Worm (Caenorhabditis elegans) whole organism, midembryonic: Measurements from ENCODE around the gene F02E8.4.

Experiments used
- T22C8.4 ChIP-seq: fragments of 200-800 bp; sonication (Bioruptor generic); IDR thresholded peaks from 2 replicates; pipeline ENCODE4 v1.3.6; 2022; ENCODE audit warnings: missing genetic modification characterization, missing compliant biosample characterization
- cog-1 ChIP-seq: sonication (generic microtip); optimal IDR thresholded peaks from 2 replicates; lab custom pipeline; 2016; ENCODE audit warnings: missing genetic modification characterization, missing compliant biosample characterization
- flt-1 ChIP-seq: fragments of 200-800 bp; sonication (Bioruptor generic); IDR thresholded peaks from 2 replicates; pipeline ENCODE4 v1.3.6; 2022; ENCODE audit warnings: missing genetic modification characterization, missing compliant biosample characterization
- klf-2 ChIP-seq: fragments of 200-800 bp; sonication (Bioruptor generic); conservative IDR thresholded peaks from 2 replicates; pipeline ENCODE4 v1.3.6; 2022; ENCODE audit warnings: missing genetic modification reagents, missing genetic modification characterization, missing compliant biosample characterization
- med-1 ChIP-seq: sonication (generic microtip); optimal IDR thresholded peaks from 2 replicates; lab custom pipeline; 2017; ENCODE audit warnings: missing genetic modification characterization, mild to moderate bottlenecking, missing compliant biosample characterization, antibody characterized with exemption, missing genetic modification reagents; ENCODE audit not compliant: insufficient read depth
- ref-1 ChIP-seq: fragments of 200-800 bp; sonication (Bioruptor generic); conservative IDR thresholded peaks from 2 replicates; pipeline ENCODE4 v1.3.6; 2022; ENCODE audit warnings: missing genetic modification reagents, missing genetic modification characterization, missing compliant biosample characterization
- tab-1 ChIP-seq: fragments of 200-800 bp; sonication (Bioruptor generic); IDR thresholded peaks from 2 replicates; pipeline ENCODE4 v1.3.6; 2022; ENCODE audit warnings: missing genetic modification characterization, missing compliant biosample characterization
- ztf-23 ChIP-seq: fragments of 200-800 bp; sonication (Bioruptor generic); IDR thresholded peaks from 2 replicates; pipeline ENCODE4 v1.3.6; 2022; ENCODE audit warnings: missing genetic modification reagents, missing genetic modification characterization, missing compliant biosample characterization
- ztf-29 ChIP-seq: fragments of 200-800 bp; sonication (Bioruptor generic); IDR thresholded peaks from 2 replicates; pipeline ENCODE4 v1.3.6; 2022; ENCODE audit warnings: missing genetic modification reagents, missing genetic modification characterization, missing compliant biosample characterization

F02E8.4 gene

ce11 chrX:4498078-4498477 is 44.2 kb downstream of the F02E8.4 start:
- TF ChIP-seq klf-2 (no peak), med-1 (no peak), T22C8.4 (GFP tag; lab: Robert Waterston, UW) (no peak), ztf-23 (GFP tag; lab: Robert Waterston, UW) (no peak), ref-1 (GFP tag; lab: Robert Waterston, UW) (no peak), flt-1 (GFP tag; lab: Robert Waterston, UW) (no peak), tab-1 (GFP tag; lab: Robert Waterston, UW) (no peak), ztf-29 (GFP tag; lab: Robert Waterston, UW) (no peak), cog-1 (no peak)

DNA sequence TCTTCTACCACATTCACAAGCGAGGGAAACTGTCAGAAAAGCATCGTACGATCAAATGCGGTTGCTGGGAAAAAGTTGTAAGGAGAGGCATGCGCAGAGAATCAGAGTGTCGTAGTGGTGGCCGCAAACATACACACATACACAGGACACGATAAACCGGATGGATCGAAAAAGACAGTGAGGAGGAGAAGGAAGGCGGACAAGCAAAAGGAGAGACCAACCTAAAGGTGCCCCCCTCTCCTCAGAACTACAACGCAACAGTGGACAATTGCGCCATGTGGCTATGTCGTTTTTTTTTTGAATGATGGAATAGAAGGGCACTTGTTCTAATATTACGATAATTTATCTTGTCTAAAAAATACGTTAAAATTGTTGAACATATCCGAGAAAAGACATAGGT is 44.6 kb downstream of the F02E8.4 start:
- TF ChIP-seq flt-1 (GFP tag; lab: Robert Waterston, UW) (no peak), cog-1 (no peak), tab-1 (GFP tag; lab: Robert Waterston, UW) (no peak), ref-1 (GFP tag; lab: Robert Waterston, UW) (no peak), ztf-29 (GFP tag; lab: Robert Waterston, UW) (no peak), klf-2 (no peak), ztf-23 (GFP tag; lab: Robert Waterston, UW) (no peak), med-1 (no peak), T22C8.4 (GFP tag; lab: Robert Waterston, UW) (no peak)

DNA sequence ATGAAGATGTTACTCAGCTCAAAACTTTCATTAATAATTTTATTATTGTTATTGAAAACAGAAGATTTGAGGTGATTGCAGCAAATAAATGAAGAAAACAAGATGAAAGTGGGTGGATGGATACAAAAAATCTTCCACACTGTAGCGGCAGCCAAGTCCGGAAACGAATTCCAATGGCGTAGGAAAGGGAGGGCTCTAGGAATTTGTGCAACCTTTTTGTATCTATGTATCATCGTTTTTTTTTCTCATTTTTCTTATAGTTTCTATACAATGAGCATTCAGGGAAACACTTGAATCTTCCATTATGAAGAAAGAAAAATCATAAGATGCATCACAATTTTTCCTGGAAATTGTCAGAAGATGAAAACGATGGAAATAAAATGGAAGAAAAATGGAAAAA is 46.6 kb downstream of the F02E8.4 start:
- TF ChIP-seq tab-1 (GFP tag; lab: Robert Waterston, UW) (no peak), flt-1 (GFP tag; lab: Robert Waterston, UW) (no peak), ref-1 (GFP tag; lab: Robert Waterston, UW) (no peak), ztf-29 (GFP tag; lab: Robert Waterston, UW) (no peak), T22C8.4 (GFP tag; lab: Robert Waterston, UW) (no peak), ztf-23 (GFP tag; lab: Robert Waterston, UW) (no peak), cog-1 (no peak), med-1 (no peak), klf-2 (no peak)

ce11 chrX:4502039-4502438 is 48.1 kb downstream of the F02E8.4 start:
- TF ChIP-seq ztf-23 (GFP tag; lab: Robert Waterston, UW) (no peak), klf-2 (no peak), flt-1 (GFP tag; lab: Robert Waterston, UW) (no peak), cog-1 (no peak), tab-1 (GFP tag; lab: Robert Waterston, UW) (no peak), med-1 (no peak), ztf-29 (GFP tag; lab: Robert Waterston, UW) (no peak), ref-1 (GFP tag; lab: Robert Waterston, UW) (no peak), T22C8.4 (GFP tag; lab: Robert Waterston, UW) (no peak)

DNA sequence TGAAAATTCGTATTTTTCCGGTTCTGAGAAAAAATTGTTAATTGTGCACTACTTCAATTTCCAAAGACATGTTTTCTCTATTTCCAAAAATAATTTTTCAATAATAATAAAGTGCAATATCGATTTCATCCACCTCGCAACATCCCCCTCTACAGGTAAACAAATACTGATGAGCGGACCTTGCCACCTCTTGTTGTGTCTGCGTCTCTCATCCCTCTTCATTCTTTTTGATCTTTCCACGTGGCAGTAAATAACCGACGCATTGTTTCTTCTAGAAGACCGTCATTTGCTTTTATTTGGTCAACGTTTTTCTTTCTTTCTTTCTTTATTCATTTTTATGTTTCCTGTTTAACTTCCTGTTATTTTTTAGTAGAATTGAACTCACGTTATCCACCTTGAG is 49.3 kb downstream of the F02E8.4 start:
- TF ChIP-seq cog-1, result no peak
- no peak for TF ChIP-seq T22C8.4 (GFP tag; lab: Robert Waterston, UW)
- TF ChIP-seq ztf-29 (GFP tag; lab: Robert Waterston, UW), result no peak
- TF ChIP-seq ztf-23 (GFP tag; lab: Robert Waterston, UW), result no peak
- TF ChIP-seq flt-1 (GFP tag; lab: Robert Waterston, UW), result no peak
- TF ChIP-seq med-1, result no peak
- no peak for TF ChIP-seq ref-1 (GFP tag; lab: Robert Waterston, UW)
- TF ChIP-seq klf-2, result no peak
- TF ChIP-seq tab-1 (GFP tag; lab: Robert Waterston, UW), result no peak

DNA sequence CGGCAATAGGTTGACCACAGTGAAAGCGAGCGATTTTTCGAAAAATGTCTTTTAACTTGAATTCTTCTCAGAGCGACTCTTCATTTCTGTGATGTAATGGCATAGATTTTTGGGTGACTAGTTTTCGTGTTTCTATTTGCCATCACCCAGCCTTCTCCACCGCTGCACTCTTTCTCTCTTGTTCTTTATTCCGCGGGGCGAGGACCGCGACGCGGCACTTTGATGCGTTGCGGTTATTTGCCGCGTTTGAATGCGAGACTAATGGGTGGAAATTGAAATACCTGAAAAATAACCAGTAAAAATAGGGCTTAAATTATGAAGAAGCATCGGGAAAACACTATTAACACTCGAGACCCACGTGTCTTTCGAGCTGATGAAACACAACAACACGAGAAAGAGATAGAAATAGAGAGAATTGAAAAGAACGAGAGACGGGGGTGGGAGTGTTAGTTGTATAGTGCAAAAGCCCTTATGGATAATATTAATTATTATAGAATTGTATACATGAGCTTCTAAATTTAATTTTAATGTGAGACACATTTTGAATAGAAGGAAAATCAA is 50.3 kb downstream of the F02E8.4 start, which contains the start of gene dgk-2:
dgk-2 (minus strand) TSS at position 281 of the 561 bp plus-strand sequence.
- 0 out of 2 replicates have a peak, but pooled peaks have one; percentile 49 for TF ChIP-seq flt-1 (GFP tag; lab: Robert Waterston, UW)
- TF ChIP-seq cog-1, result no peak
